Worm (Caenorhabditis elegans) whole organism, midembryonic: ENCODE measurements around the gene sre-40.

ENCODE experiments used
- flt-1 ChIP-seq: fragments of 200-800 bp; sonication (Bioruptor generic); IDR thresholded peaks from 2 replicates; pipeline ENCODE4 v1.3.6; 2022; ENCODE audit warnings: missing genetic modification characterization, missing compliant biosample characterization
- med-1 ChIP-seq: sonication (generic microtip); optimal IDR thresholded peaks from 2 replicates; lab custom pipeline; 2017; ENCODE audit warnings: missing genetic modification characterization, mild to moderate bottlenecking, missing compliant biosample characterization, antibody characterized with exemption, missing genetic modification reagents; ENCODE audit not compliant: insufficient read depth
- ztf-23 ChIP-seq: fragments of 200-800 bp; sonication (Bioruptor generic); IDR thresholded peaks from 2 replicates; pipeline ENCODE4 v1.3.6; 2022; ENCODE audit warnings: missing genetic modification reagents, missing genetic modification characterization, missing compliant biosample characterization

DNA sequence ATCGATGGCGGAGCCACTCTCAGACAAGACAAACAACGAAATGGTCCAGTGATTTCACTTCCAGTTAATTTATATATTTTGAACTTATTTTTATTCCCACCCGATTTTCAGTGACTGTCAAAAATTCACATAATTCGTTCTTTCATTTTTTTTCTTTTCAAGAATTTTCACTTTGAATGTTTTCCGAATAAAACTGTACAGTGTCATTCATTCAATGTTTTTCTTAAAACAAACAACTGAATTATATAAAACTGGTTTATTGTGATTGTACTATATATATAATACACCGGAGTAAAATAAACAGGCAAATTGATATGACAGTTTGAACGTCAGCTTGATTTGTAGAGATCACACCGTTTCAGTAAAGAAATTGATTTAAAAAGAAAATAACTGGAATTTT lies 19.4 kb upstream of the sre-40 start:
- TF ChIP-seq flt-1 (GFP tag; lab: Robert Waterston, UW) (no peak), ztf-23 (no peak), med-1 (GFP tag; lab: Kevin White, UChicago) (no peak)
